Fruit fly (Drosophila melanogaster) whole organism, wandering third instar larva: Measurements from ENCODE around the gene betaGlu.

Source experiments
- Hr78 ChIP-seq: fragments of >200 bp; optimal IDR thresholded peaks from 2 replicates; lab custom pipeline; 2017; ENCODE audit warnings: missing biosample characterization, missing genetic modification characterization
- Myc ChIP-seq: fragments of >200 bp; optimal IDR thresholded peaks from 2 replicates; lab custom pipeline; 2017
- OdsH ChIP-seq: fragments of 200-800 bp; sonication (Bioruptor generic); optimal IDR thresholded peaks from 2 replicates; lab custom pipeline; 2016; ENCODE audit warnings: missing biosample characterization, mild to moderate bottlenecking, missing genetic modification characterization
- Vsx2 ChIP-seq: fragments of 200-300, 225-300 bp; sonication (Bioruptor generic); optimal IDR thresholded peaks from 2 replicates; lab custom pipeline; 2018; ENCODE audit warnings: missing biosample characterization, missing genetic modification characterization; ENCODE audit not compliant: partially characterized antibody
- br ChIP-seq: fragments of 200-800 bp; sonication (Bioruptor generic); optimal IDR thresholded peaks from 2 replicates; lab custom pipeline; 2016; ENCODE audit warnings: missing biosample characterization, missing genetic modification characterization
- dl ChIP-seq, 2 experiments: fragments of 175-275, 200-275 bp in 1 of 2; fragments of 200-275 bp in 1 of 2; sonication (Bioruptor generic); optimal IDR thresholded peaks; lab custom pipeline; 2018; ENCODE audit warnings: mild to moderate bottlenecking in 2 of 2, missing biosample characterization in 2 of 2, missing genetic modification characterization in 2 of 2, moderate library complexity in 2 of 2; ENCODE audit not compliant: partially characterized antibody in 2 of 2, insufficient read depth in 1 of 2
- pan ChIP-seq: fragments of >200 bp; optimal IDR thresholded peaks from 2 replicates; lab custom pipeline; 2017
- sage ChIP-seq: fragments of 200-800 bp; sonication (Bioruptor generic); optimal IDR thresholded peaks from 2 replicates; lab custom pipeline; 2016; ENCODE audit warnings: missing biosample characterization, mild to moderate bottlenecking, missing genetic modification characterization
- woc ChIP-seq: sonication (Bioruptor generic); optimal IDR thresholded peaks from 2 replicates; lab custom pipeline; 2016; ENCODE audit warnings: missing biosample characterization, mild to moderate bottlenecking, missing genetic modification characterization

- TF ChIP-seq Myc (lab: Kevin White, UChicago) (no peak), woc (GFP tag; lab: Kevin White, UChicago) (no peak), dl (GFP tag; optimal IDR thresholded peaks at IDR 0.05; lab: Kevin White, UChicago; ENCODE audit: insufficient read depth in 1 of 2, partially characterized antibody in 2 of 2) (no peak), OdsH (GFP tag; lab: Kevin White, UChicago) (no peak), br (GFP tag; lab: Kevin White, UChicago) (no peak), sage (GFP tag; lab: Kevin White, UChicago) (no peak), Vsx2 (no peak), Hr78 (GFP tag; lab: Kevin White, UChicago) (no peak), pan (lab: Kevin White, UChicago) (no peak)
Observed at dm6 chr3R:31800663-31801062, 29.0 kb upstream of the betaGlu start, which contains the start of gene Ir100a.
